Fruit fly (Drosophila melanogaster) whole organism, wandering third instar larva: ENCODE data around the gene Sec71.

Experiments
- Abd-B ChIP-seq: fragments of >200 bp; optimal IDR thresholded peaks from 2 replicates; lab custom pipeline; 2017; ENCODE audit warnings: missing biosample characterization, missing genetic modification characterization
- CG32264 ChIP-seq: fragments of 200-800 bp; sonication (Bioruptor generic); optimal IDR thresholded peaks from 2 replicates; lab custom pipeline; 2016; ENCODE audit warnings: missing biosample characterization, missing genetic modification characterization
- CG9705 ChIP-seq: fragments of 200-800 bp; sonication (Bioruptor generic); optimal IDR thresholded peaks from 2 replicates; lab custom pipeline; 2018; ENCODE audit warnings: missing biosample characterization, mild to moderate bottlenecking, missing genetic modification characterization
- CrebA ChIP-seq: fragments of 200-800 bp; sonication (Bioruptor generic); optimal IDR thresholded peaks from 2 replicates; lab custom pipeline; 2016; ENCODE audit warnings: missing biosample characterization, mild to moderate bottlenecking, missing genetic modification characterization, borderline replicate concordance
- Dfd ChIP-seq: fragments of >200 bp; optimal IDR thresholded peaks from 2 replicates; lab custom pipeline; 2017; ENCODE audit warnings: missing biosample characterization, missing genetic modification characterization
- Dif ChIP-seq: fragments of 200-275, 200-300 bp; sonication (Bioruptor generic); optimal IDR thresholded peaks from 2 replicates; lab custom pipeline; 2018; ENCODE audit warnings: missing biosample characterization, missing genetic modification characterization; ENCODE audit not compliant: partially characterized antibody
- GATAd ChIP-seq: sonication (Bioruptor generic); optimal IDR thresholded peaks from 2 replicates; lab custom pipeline; 2016; ENCODE audit warnings: missing biosample characterization, missing genetic modification characterization
- HLH106 ChIP-seq: fragments of 200-800 bp; optimal IDR thresholded peaks from 3 replicates; lab custom pipeline; 2019; ENCODE audit warnings: missing biosample characterization, mild to moderate bottlenecking, missing genetic modification characterization, moderate library complexity
- Hnf4 ChIP-seq: fragments of 200-800 bp; sonication (Bioruptor generic); optimal IDR thresholded peaks from 2 replicates; lab custom pipeline; 2016; ENCODE audit warnings: missing biosample characterization, mild to moderate bottlenecking, missing genetic modification characterization
- Hr78 ChIP-seq: fragments of >200 bp; optimal IDR thresholded peaks from 2 replicates; lab custom pipeline; 2017; ENCODE audit warnings: missing biosample characterization, missing genetic modification characterization
- Hr83 ChIP-seq: fragments of 200-300 bp; sonication (Bioruptor generic); optimal IDR thresholded peaks from 2 replicates; lab custom pipeline; 2016; ENCODE audit warnings: missing biosample characterization, mild to moderate bottlenecking, missing genetic modification characterization, moderate library complexity; ENCODE audit not compliant: poor library complexity, severe bottlenecking
- Jra ChIP-seq: sonication (Bioruptor generic); optimal IDR thresholded peaks from 2 replicates; lab custom pipeline; 2016; ENCODE audit warnings: missing biosample characterization, missing genetic modification characterization
- Mio ChIP-seq: sonication (Bioruptor generic); optimal IDR thresholded peaks from 2 replicates; lab custom pipeline; 2016; ENCODE audit warnings: missing biosample characterization, missing genetic modification characterization
- Myc ChIP-seq: fragments of >200 bp; optimal IDR thresholded peaks from 2 replicates; lab custom pipeline; 2017
- N ChIP-seq: fragments of >200 bp; optimal IDR thresholded peaks from 2 replicates; lab custom pipeline; 2018; ENCODE audit warnings: missing biosample characterization, missing external identifiers, missing genetic modification characterization
- OdsH ChIP-seq: fragments of 200-800 bp; sonication (Bioruptor generic); optimal IDR thresholded peaks from 2 replicates; lab custom pipeline; 2016; ENCODE audit warnings: missing biosample characterization, mild to moderate bottlenecking, missing genetic modification characterization
- Rel ChIP-seq, 2 experiments: fragments of 200-800 bp; sonication (Bioruptor generic) in 1 of 2; optimal IDR thresholded peaks; 2 replicates in 1 of 2; 3 replicates in 1 of 2; lab custom pipeline; 2016 to 2019; ENCODE audit warnings: mild to moderate bottlenecking in 2 of 2, missing biosample characterization in 2 of 2, missing genetic modification characterization in 2 of 2, moderate library complexity in 1 of 2
- Sp1 ChIP-seq: fragments of 200-800 bp; sonication (Bioruptor generic); optimal IDR thresholded peaks from 3 replicates; lab custom pipeline; 2019; ENCODE audit warnings: missing biosample characterization, mild to moderate bottlenecking, missing genetic modification characterization, moderate library complexity
- Vsx2 ChIP-seq: fragments of 200-300, 225-300 bp; sonication (Bioruptor generic); optimal IDR thresholded peaks from 2 replicates; lab custom pipeline; 2018; ENCODE audit warnings: missing biosample characterization, missing genetic modification characterization; ENCODE audit not compliant: partially characterized antibody
- br ChIP-seq: fragments of 200-800 bp; sonication (Bioruptor generic); optimal IDR thresholded peaks from 2 replicates; lab custom pipeline; 2016; ENCODE audit warnings: missing biosample characterization, missing genetic modification characterization
- brk ChIP-seq: fragments of 200-800 bp; sonication (Bioruptor generic); optimal IDR thresholded peaks from 2 replicates; lab custom pipeline; 2016; ENCODE audit warnings: missing biosample characterization, mild to moderate bottlenecking, missing genetic modification characterization
- dl ChIP-seq, 2 experiments: fragments of 175-275, 200-275 bp in 1 of 2; fragments of 200-275 bp in 1 of 2; sonication (Bioruptor generic); optimal IDR thresholded peaks; lab custom pipeline; 2018; ENCODE audit warnings: mild to moderate bottlenecking in 2 of 2, missing biosample characterization in 2 of 2, missing genetic modification characterization in 2 of 2, moderate library complexity in 2 of 2; ENCODE audit not compliant: partially characterized antibody in 2 of 2, insufficient read depth in 1 of 2
- dmrt93B ChIP-seq: fragments of 200-800 bp; sonication (Bioruptor generic); optimal IDR thresholded peaks from 2 replicates; lab custom pipeline; 2018; ENCODE audit warnings: missing biosample characterization, mild to moderate bottlenecking, missing genetic modification characterization
- dsf ChIP-seq: sonication (Bioruptor generic); optimal IDR thresholded peaks from 2 replicates; lab custom pipeline; 2016; ENCODE audit warnings: missing biosample characterization, missing genetic modification characterization, borderline replicate concordance
- ey ChIP-seq: fragments of 200-800 bp; sonication (Bioruptor generic); optimal IDR thresholded peaks from 2 replicates; lab custom pipeline; 2016; ENCODE audit warnings: missing biosample characterization, missing genetic modification characterization
- foxo ChIP-seq, 2 experiments: fragments of 200-800 bp; sonication (Bioruptor generic); optimal IDR thresholded peaks; 2 replicates in 1 of 2; 3 replicates in 1 of 2; lab custom pipeline; 2016 to 2017; ENCODE audit warnings: missing biosample characterization in 2 of 2, missing genetic modification characterization in 2 of 2
- fru ChIP-seq: fragments of 200-800 bp; sonication (Bioruptor generic); optimal IDR thresholded peaks from 3 replicates; lab custom pipeline; 2016; ENCODE audit warnings: missing biosample characterization, mild to moderate bottlenecking, missing genetic modification characterization
- h ChIP-seq: fragments of 200-800 bp; sonication (Bioruptor generic); optimal IDR thresholded peaks from 3 replicates; lab custom pipeline; 2016; ENCODE audit warnings: missing biosample characterization, mild to moderate bottlenecking, missing genetic modification characterization
- jim ChIP-seq: fragments of 175-275, 200-325 bp; sonication (Bioruptor generic); optimal IDR thresholded peaks from 2 replicates; lab custom pipeline; 2016; ENCODE audit warnings: missing biosample characterization, mild to moderate bottlenecking, missing genetic modification characterization
- lola ChIP-seq: fragments of >200 bp; optimal IDR thresholded peaks from 2 replicates; lab custom pipeline; 2017; ENCODE audit warnings: missing biosample characterization, missing genetic modification characterization
- pan ChIP-seq: fragments of >200 bp; optimal IDR thresholded peaks from 2 replicates; lab custom pipeline; 2017
- psq ChIP-seq: fragments of 200-800 bp; sonication (Bioruptor generic); optimal IDR thresholded peaks from 3 replicates; lab custom pipeline; 2017; ENCODE audit warnings: missing biosample characterization, mild to moderate bottlenecking, missing genetic modification characterization, moderate library complexity
- rgr ChIP-seq: fragments of 200-800 bp; sonication (Bioruptor generic); optimal IDR thresholded peaks from 3 replicates; lab custom pipeline; 2016; ENCODE audit warnings: missing biosample characterization, mild to moderate bottlenecking, missing genetic modification characterization
- sage ChIP-seq: fragments of 200-800 bp; sonication (Bioruptor generic); optimal IDR thresholded peaks from 2 replicates; lab custom pipeline; 2016; ENCODE audit warnings: missing biosample characterization, mild to moderate bottlenecking, missing genetic modification characterization
- sv ChIP-seq: fragments of 200-800 bp; sonication (Bioruptor generic); optimal IDR thresholded peaks from 3 replicates; lab custom pipeline; 2016; ENCODE audit warnings: missing biosample characterization, missing genetic modification characterization
- tai ChIP-seq: sonication (Bioruptor generic); optimal IDR thresholded peaks from 2 replicates; lab custom pipeline; 2016; ENCODE audit warnings: missing biosample characterization, missing genetic modification characterization
- usp ChIP-seq: fragments of >200 bp; optimal IDR thresholded peaks from 2 replicates; lab custom pipeline; 2017; ENCODE audit warnings: missing biosample characterization, missing genetic modification characterization
- woc ChIP-seq: sonication (Bioruptor generic); optimal IDR thresholded peaks from 2 replicates; lab custom pipeline; 2016; ENCODE audit warnings: missing biosample characterization, mild to moderate bottlenecking, missing genetic modification characterization

Gene Sec71

DNA sequence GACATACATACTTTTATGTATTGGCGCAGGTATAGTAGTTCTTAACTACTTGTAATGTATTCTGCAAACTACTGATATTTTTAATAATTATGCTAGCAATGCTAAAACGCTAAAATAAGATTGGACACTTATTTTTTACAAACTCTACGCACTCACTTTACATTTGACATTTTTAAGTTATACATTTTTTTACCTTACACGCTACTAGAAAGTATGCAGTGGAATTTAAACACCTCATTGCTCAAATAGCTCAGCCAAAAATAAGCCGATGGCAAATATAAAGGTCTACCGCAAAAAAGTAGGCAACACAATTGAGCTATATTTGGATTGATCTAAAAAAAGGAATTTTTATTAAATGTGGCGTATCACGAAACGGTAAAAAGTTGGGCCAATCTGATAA, 48.8 kb downstream of the Sec71 start:
- TF ChIP-seq Myc (lab: Kevin White, UChicago) (peak; percentile 91), Hr78 (GFP tag; lab: Kevin White, UChicago) (no peak), tai (GFP tag; lab: Kevin White, UChicago) (peak; percentile 31)

DNA sequence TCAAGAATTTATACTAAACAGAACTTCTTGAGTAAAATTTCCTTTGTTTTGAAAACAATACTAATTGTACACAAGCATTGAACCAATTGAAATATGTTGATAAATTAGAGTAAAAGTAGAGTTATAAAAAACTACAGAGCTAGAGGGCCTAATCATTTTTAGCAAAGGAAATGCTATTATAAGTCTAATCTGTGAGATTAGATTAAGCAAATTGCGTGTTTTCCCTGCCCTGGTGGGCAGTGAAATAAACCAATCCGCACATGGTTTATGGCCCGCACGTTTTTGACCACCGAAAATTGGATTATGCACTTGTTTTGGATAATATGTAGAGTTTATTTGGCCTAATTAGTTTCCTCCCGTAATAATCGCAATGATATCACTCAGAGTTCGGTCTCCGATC, 49.3 kb downstream of the Sec71 start:
- TF ChIP-seq ey (GFP tag; lab: Kevin White, UChicago) (no peak), woc (no peak), dl (GFP tag; optimal IDR thresholded peaks at IDR 0.05; lab: Kevin White, UChicago; ENCODE audit: insufficient read depth in 1 of 2, partially characterized antibody in 2 of 2) (no peak), psq (GFP tag; lab: Kevin White, UChicago) (no peak), CrebA (GFP tag; lab: Kevin White, UChicago) (no peak), Abd-B (GFP tag; lab: Kevin White, UChicago) (no peak), Sp1 (GFP tag; lab: Kevin White, UChicago) (no peak), foxo (GFP tag; optimal IDR thresholded peaks at IDR 0.05; lab: Kevin White, UChicago) (no peak), Hr83 (GFP tag; lab: Kevin White, UChicago) (no peak), dmrt93B (no peak), CG9705 (no peak)

DNA sequence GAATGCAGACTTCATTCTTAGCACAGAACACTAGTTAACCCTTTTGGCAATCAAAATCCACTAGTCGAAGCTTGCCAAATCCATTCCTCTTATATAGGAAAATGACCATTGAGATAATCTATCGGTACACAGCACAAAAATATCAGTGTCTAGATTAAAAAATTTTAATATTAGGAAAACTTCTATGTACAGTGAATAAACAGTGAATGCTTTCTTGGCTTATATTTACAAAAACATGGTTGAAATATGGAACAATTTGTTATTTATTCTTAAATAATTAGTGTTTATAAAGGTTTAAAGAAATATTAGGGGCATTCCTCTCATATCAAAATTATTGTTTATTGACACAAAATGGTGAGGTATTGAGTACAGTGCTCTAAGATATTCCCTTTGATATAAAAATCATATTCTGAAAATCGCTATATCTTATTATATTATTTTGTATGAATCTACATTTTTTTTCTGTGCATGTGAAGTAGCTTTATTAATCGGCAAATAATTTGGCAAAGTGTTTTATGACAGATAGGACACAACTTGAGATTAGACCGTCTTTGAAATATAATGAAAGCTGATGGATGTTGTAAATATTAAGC, 50.5 kb downstream of the Sec71 start, which contains the start of gene CG33306:
Gene CG33306, minus strand, starts transcription at position 51 of the 593 bp plus-strand sequence.
- no peak for TF ChIP-seq CrebA (GFP tag; lab: Kevin White, UChicago)
- no peak for TF ChIP-seq Myc (lab: Kevin White, UChicago)
- TF ChIP-seq Sp1 (GFP tag; lab: Kevin White, UChicago), result peak; percentile 62
- no peak for TF ChIP-seq Hr78 (GFP tag; lab: Kevin White, UChicago)
- TF ChIP-seq dsf (GFP tag; lab: Kevin White, UChicago), result no peak
- TF ChIP-seq Mio (GFP tag; lab: Kevin White, UChicago), result no peak
- TF ChIP-seq jim, result no peak
- TF ChIP-seq usp (GFP tag; lab: Kevin White, UChicago), result no peak
- no peak for TF ChIP-seq Dfd (GFP tag; lab: Kevin White, UChicago)
- TF ChIP-seq lola (GFP tag; lab: Kevin White, UChicago), result no peak
- TF ChIP-seq Vsx2 (GFP tag; lab: Kevin White, UChicago), result no peak
- TF ChIP-seq pan (lab: Kevin White, UChicago), result no peak
- TF ChIP-seq N, result no peak
- TF ChIP-seq dl (GFP tag; optimal IDR thresholded peaks at IDR 0.05; lab: Kevin White, UChicago; ENCODE audit: insufficient read depth in 1 of 2, partially characterized antibody in 2 of 2), result no peak
- no peak for TF ChIP-seq ey (GFP tag; lab: Kevin White, UChicago)
- no peak for TF ChIP-seq Dif (GFP tag; lab: Kevin White, UChicago)
- TF ChIP-seq psq (GFP tag; lab: Kevin White, UChicago), result peak; percentile 18
- TF ChIP-seq HLH106 (tag; lab: Kevin White, UChicago), result peak; percentile 57
- TF ChIP-seq OdsH (GFP tag; lab: Kevin White, UChicago), result peak; percentile 50
- TF ChIP-seq foxo (GFP tag; optimal IDR thresholded peaks at IDR 0.05; lab: Kevin White, UChicago), result peak in 1 of 2 experiments; percentile 61
- no peak for TF ChIP-seq CG32264
- TF ChIP-seq GATAd (GFP tag; lab: Kevin White, UChicago), result no peak
- peak; percentile 53 for TF ChIP-seq h (GFP tag; lab: Kevin White, UChicago)
- no peak for TF ChIP-seq Hr83 (GFP tag; lab: Kevin White, UChicago)
- TF ChIP-seq CG9705, result no peak
- TF ChIP-seq dmrt93B, result no peak
- TF ChIP-seq brk, result peak; percentile 50
- no peak for TF ChIP-seq br (GFP tag; lab: Kevin White, UChicago)
- TF ChIP-seq Rel (GFP tag; optimal IDR thresholded peaks at IDR 0.05; lab: Kevin White, UChicago), result no peak
- peak; percentile 20 for TF ChIP-seq Rel (tag; optimal IDR thresholded peaks at IDR 0.05; lab: Kevin White, UChicago)
- no peak for TF ChIP-seq tai (GFP tag; lab: Kevin White, UChicago)
- no peak for TF ChIP-seq Jra
- TF ChIP-seq sage, result no peak
- no peak for TF ChIP-seq woc
- TF ChIP-seq rgr, result peak; percentile 39
- TF ChIP-seq Hnf4, result no peak
- TF ChIP-seq sv (GFP tag; lab: Kevin White, UChicago), result no peak
- TF ChIP-seq Abd-B (GFP tag; lab: Kevin White, UChicago), result no peak
- peak; percentile 26 for TF ChIP-seq fru
